Worm (Caenorhabditis elegans) whole organism, late embryonic: ENCODE measurements around the gene grd-1.
A peak's percentile ranks its signal among the peaks of the same experiment; 100 is the strongest.

ENCODE experiments used
- C08G9.2 ChIP-seq: sonication (generic microtip); optimal IDR thresholded peaks from 2 replicates; lab custom pipeline; 2016; ENCODE audit warnings: mild to moderate bottlenecking, missing genetic modification characterization, moderate library complexity, missing compliant biosample characterization
- K02D7.2 ChIP-seq: sonication (generic microtip); optimal IDR thresholded peaks from 2 replicates; lab custom pipeline; 2017; ENCODE audit warnings: mild to moderate bottlenecking, missing genetic modification characterization, missing compliant biosample characterization
- T23F11.4 ChIP-seq: fragments of 200-800 bp; sonication (Bioruptor generic); optimal IDR thresholded peaks from 2 replicates; lab custom pipeline; 2018; ENCODE audit warnings: mild to moderate bottlenecking, missing genetic modification characterization, missing compliant biosample characterization
- ama-1 ChIP-seq: fragments of 150-350 bp; optimal IDR thresholded peaks from 2 replicates; lab custom pipeline; 2014
- ceh-14 ChIP-seq: sonication (generic microtip); optimal IDR thresholded peaks from 2 replicates; lab custom pipeline; 2016; ENCODE audit warnings: missing genotype, missing genetic modification characterization, missing compliant biosample characterization
- ceh-18 ChIP-seq: sonication (generic microtip); optimal IDR thresholded peaks from 2 replicates; lab custom pipeline; 2016; ENCODE audit warnings: missing genetic modification characterization, missing compliant biosample characterization
- ceh-19 ChIP-seq: fragments of 200-800 bp; sonication (Bioruptor generic); optimal IDR thresholded peaks from 2 replicates; lab custom pipeline; 2018; ENCODE audit warnings: mild to moderate bottlenecking, missing genetic modification characterization, missing compliant biosample characterization
- ceh-2 ChIP-seq: sonication (generic microtip); optimal IDR thresholded peaks from 2 replicates; lab custom pipeline; 2016; ENCODE audit warnings: missing genotype, missing genetic modification characterization, missing compliant biosample characterization
- ceh-31 ChIP-seq: sonication (generic microtip); optimal IDR thresholded peaks from 2 replicates; lab custom pipeline; 2016; ENCODE audit warnings: missing genetic modification characterization, missing compliant biosample characterization
- ceh-34 ChIP-seq: sonication (generic microtip); optimal IDR thresholded peaks from 2 replicates; lab custom pipeline; 2016; ENCODE audit warnings: mild to moderate bottlenecking, missing genetic modification characterization, missing compliant biosample characterization
- ceh-48 ChIP-seq: sonication (generic microtip); optimal IDR thresholded peaks from 2 replicates; lab custom pipeline; 2016; ENCODE audit warnings: missing genetic modification characterization, inconsistent platforms, missing compliant biosample characterization
- ceh-9 ChIP-seq: sonication (generic microtip); optimal IDR thresholded peaks from 2 replicates; lab custom pipeline; 2016; ENCODE audit warnings: mild to moderate bottlenecking, missing genetic modification characterization, inconsistent platforms, missing compliant biosample characterization
- dmd-4 ChIP-seq: sonication (generic microtip); optimal IDR thresholded peaks from 2 replicates; lab custom pipeline; 2016; ENCODE audit warnings: borderline replicate concordance, missing genetic modification characterization, missing compliant biosample characterization
- dve-1 ChIP-seq: sonication (generic microtip); optimal IDR thresholded peaks from 2 replicates; lab custom pipeline; 2017; ENCODE audit warnings: antibody characterized with exemption, mild to moderate bottlenecking, missing genetic modification characterization, missing compliant biosample characterization
- elt-4 ChIP-seq: sonication (generic microtip); optimal IDR thresholded peaks from 2 replicates; lab custom pipeline; 2016; ENCODE audit warnings: missing genetic modification characterization, missing compliant biosample characterization
- ets-4 ChIP-seq: sonication (generic microtip); optimal IDR thresholded peaks from 2 replicates; lab custom pipeline; 2016; ENCODE audit warnings: missing genetic modification characterization, missing compliant biosample characterization
- fax-1 ChIP-seq: sonication (generic microtip); optimal IDR thresholded peaks from 2 replicates; lab custom pipeline; 2016; ENCODE audit warnings: missing genotype, missing genetic modification characterization, missing compliant biosample characterization
- fkh-10 ChIP-seq: fragments of 150-350 bp; optimal IDR thresholded peaks from 2 replicates; lab custom pipeline; 2014; ENCODE audit warnings: missing biosample characterization, missing genetic modification reagents, missing genetic modification characterization
- fkh-6 ChIP-seq: sonication (generic microtip); optimal IDR thresholded peaks from 2 replicates; lab custom pipeline; 2016; ENCODE audit warnings: missing genetic modification characterization, missing compliant biosample characterization
- gmeb-2 ChIP-seq: sonication (generic microtip); optimal IDR thresholded peaks from 2 replicates; lab custom pipeline; 2016; ENCODE audit warnings: missing genetic modification characterization, inconsistent platforms, missing compliant biosample characterization
- hlh-13 ChIP-seq: fragments of 200-800 bp; sonication (Bioruptor generic); optimal IDR thresholded peaks from 2 replicates; lab custom pipeline; 2018; ENCODE audit warnings: mild to moderate bottlenecking, missing genetic modification characterization, missing compliant biosample characterization
- hlh-15 ChIP-seq: sonication (generic microtip); optimal IDR thresholded peaks from 2 replicates; lab custom pipeline; 2016; ENCODE audit warnings: missing genetic modification characterization, missing compliant biosample characterization
- hlh-6 ChIP-seq: sonication (generic microtip); optimal IDR thresholded peaks from 2 replicates; lab custom pipeline; 2016; ENCODE audit warnings: missing genotype, missing genetic modification characterization, missing compliant biosample characterization
- hlh-8 ChIP-seq: sonication (generic microtip); optimal IDR thresholded peaks from 2 replicates; lab custom pipeline; 2016; ENCODE audit warnings: missing genotype, missing genetic modification characterization, missing compliant biosample characterization
- lim-6 ChIP-seq: sonication (generic microtip); optimal IDR thresholded peaks from 2 replicates; lab custom pipeline; 2016; ENCODE audit warnings: missing genetic modification characterization, missing compliant biosample characterization
- lin-11 ChIP-seq: fragments of 200-800 bp; sonication (Bioruptor generic); optimal IDR thresholded peaks from 2 replicates; lab custom pipeline; 2018; ENCODE audit warnings: mild to moderate bottlenecking, missing genetic modification characterization, missing compliant biosample characterization
- madf-2 ChIP-seq: sonication (generic microtip); optimal IDR thresholded peaks from 2 replicates; lab custom pipeline; 2017; ENCODE audit warnings: missing genetic modification characterization, missing compliant biosample characterization
- nhr-11 ChIP-seq: fragments of 150-350 bp; optimal IDR thresholded peaks from 2 replicates; lab custom pipeline; 2014; ENCODE audit warnings: missing biosample characterization, missing genetic modification characterization
- npax-4 ChIP-seq: sonication (generic microtip); optimal IDR thresholded peaks from 2 replicates; lab custom pipeline; 2016; ENCODE audit warnings: missing genetic modification characterization, missing compliant biosample characterization
- odd-2 ChIP-seq: sonication (generic microtip); optimal IDR thresholded peaks from 2 replicates; lab custom pipeline; 2017; ENCODE audit warnings: antibody characterized with exemption, mild to moderate bottlenecking, missing genetic modification characterization, missing compliant biosample characterization
- pag-3 ChIP-seq: sonication (generic microtip); optimal IDR thresholded peaks from 2 replicates; lab custom pipeline; 2016; ENCODE audit warnings: missing compliant biosample characterization, missing genetic modification characterization, borderline replicate concordance
- pax-1 ChIP-seq: fragments of 150-350 bp; optimal IDR thresholded peaks from 2 replicates; lab custom pipeline; 2014; ENCODE audit warnings: missing biosample characterization, missing genetic modification characterization
- pha-4 ChIP-seq: fragments of 150-350 bp; optimal IDR thresholded peaks from 2 replicates; lab custom pipeline; 2018; ENCODE audit warnings: missing biosample characterization, missing genetic modification reagents, missing genetic modification characterization
- pros-1 ChIP-seq: fragments of 150-350 bp; optimal IDR thresholded peaks from 2 replicates; lab custom pipeline; 2014; ENCODE audit warnings: missing biosample characterization, missing genetic modification reagents, missing genetic modification characterization
- rnt-1 ChIP-seq: sonication (generic microtip); optimal IDR thresholded peaks from 2 replicates; lab custom pipeline; 2016; ENCODE audit warnings: missing genetic modification characterization, missing compliant biosample characterization
- sox-2 ChIP-seq: fragments of 200-800 bp; sonication (Bioruptor generic); IDR thresholded peaks from 2 replicates; pipeline ENCODE4 v1.3.6; 2022; ENCODE audit warnings: missing genetic modification reagents, missing genetic modification characterization, missing compliant biosample characterization
- sox-4 ChIP-seq: sonication (generic microtip); optimal IDR thresholded peaks from 2 replicates; lab custom pipeline; 2017; ENCODE audit warnings: mild to moderate bottlenecking, missing genetic modification characterization, inconsistent platforms, missing compliant biosample characterization
- tbx-2 ChIP-seq: sonication (generic microtip); optimal IDR thresholded peaks from 2 replicates; lab custom pipeline; 2016; ENCODE audit warnings: missing genetic modification characterization, missing compliant biosample characterization
- tbx-7 ChIP-seq: sonication (generic microtip); optimal IDR thresholded peaks from 2 replicates; lab custom pipeline; 2016; ENCODE audit warnings: missing genotype, missing genetic modification characterization, missing compliant biosample characterization
- ttx-3 ChIP-seq: sonication (generic microtip); optimal IDR thresholded peaks from 2 replicates; lab custom pipeline; 2016; ENCODE audit warnings: missing genetic modification reagents, missing genetic modification characterization, missing compliant biosample characterization

Gene grd-1

DNA sequence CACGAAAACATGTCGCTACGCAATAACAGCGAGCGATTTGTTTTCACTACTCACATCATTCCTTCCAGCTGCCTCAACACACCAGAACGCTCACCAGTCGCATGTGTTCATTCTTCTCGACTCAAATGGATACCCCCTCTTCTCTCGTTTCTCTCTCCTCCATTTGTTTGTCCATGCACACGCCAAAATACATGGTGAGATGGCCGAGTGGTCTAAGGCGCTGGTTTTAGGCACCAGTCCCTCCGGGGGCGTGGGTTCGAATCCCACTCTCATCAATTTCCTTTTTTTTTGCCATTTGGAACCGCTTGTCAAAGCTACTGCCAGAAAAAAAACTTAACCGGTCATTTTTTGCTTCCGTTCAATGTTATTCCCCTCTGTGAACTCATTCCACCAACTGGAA lies 13.8 kb upstream of the grd-1 start (continued):
- TF ChIP-seq ceh-19 (peak; percentile 41), ceh-18 (tag; lab: Kevin White, UChicago) (peak; percentile 76), ets-4 (peak; percentile 22), lin-11 (tag; lab: Kevin White, UChicago) (peak; percentile 53), fkh-6 (tag; lab: Kevin White, UChicago) (peak; percentile 69), pros-1 (no peak), gmeb-2 (tag; lab: Kevin White, UChicago) (no peak), nhr-11 (tag; lab: Kevin White, UChicago) (no peak), T23F11.4 (GFP tag; lab: Kevin White, UChicago) (peak; percentile 39), ceh-48 (tag; lab: Kevin White, UChicago) (peak; percentile 62), fkh-10 (GFP tag; lab: Kevin White, UChicago) (peak; percentile 56), sox-2 (GFP tag; lab: Robert Waterston, UW) (peak; percentile 63), pax-1 (no peak), hlh-6 (tag; lab: Kevin White, UChicago) (peak; percentile 87), madf-2 (peak; percentile 71), pha-4 (tag; lab: Kevin White, UChicago) (no peak), sox-4 (peak; percentile 40)

DNA sequence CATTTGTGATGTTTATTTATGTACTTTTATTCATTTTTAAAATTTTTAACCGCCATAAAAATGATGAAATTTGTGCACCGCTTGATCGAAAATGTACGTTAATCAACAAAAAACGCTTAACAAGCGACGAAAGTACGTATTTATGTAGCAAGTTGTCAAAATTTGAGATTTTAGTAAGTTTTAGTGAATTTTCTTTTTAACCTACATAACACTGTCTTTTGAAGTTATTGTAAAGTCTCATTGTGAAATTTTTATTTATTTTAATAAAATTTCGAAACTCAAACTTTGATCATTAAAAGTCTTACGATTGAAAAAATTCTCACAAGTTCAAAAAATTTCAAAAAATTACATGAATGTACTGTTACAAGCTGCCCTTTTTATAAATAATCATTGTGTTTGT lies 11.9 kb upstream of the grd-1 start:
- no peak for TF ChIP-seq dve-1
- TF ChIP-seq ceh-9 (tag; lab: Kevin White, UChicago) = no peak
- no peak for TF ChIP-seq ceh-18 (tag; lab: Kevin White, UChicago)

DNA sequence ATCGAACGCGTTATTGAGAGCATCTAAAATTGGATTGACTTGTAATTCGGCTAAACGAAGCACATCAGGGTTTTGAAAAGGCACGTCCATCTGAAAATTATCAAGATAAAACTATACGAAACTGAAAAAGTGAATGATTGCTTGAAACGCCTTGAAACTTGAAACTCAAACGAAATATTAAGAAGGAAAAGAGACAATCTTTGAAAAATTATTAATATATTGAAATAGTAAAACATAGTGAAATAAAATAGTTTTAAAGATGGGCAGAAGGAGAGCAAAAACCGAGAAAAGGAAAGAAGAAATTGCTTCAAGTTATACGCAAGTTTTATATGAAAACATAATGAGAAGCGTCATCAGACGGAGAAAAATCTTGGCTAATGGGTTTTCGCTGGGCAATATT lies 11.2 kb upstream of the grd-1 start, which contains the start of gene W02H3.3:
TSS of gene W02H3.3 (minus strand) at position 101 of the 400 bp plus-strand sequence.
- TF ChIP-seq ceh-2 (no peak), ceh-19 (no peak), hlh-8 (tag; lab: Kevin White, UChicago) (no peak), madf-2 (no peak), hlh-13 (GFP tag; lab: Kevin White, UChicago) (no peak), gmeb-2 (tag; lab: Kevin White, UChicago) (no peak), rnt-1 (tag; lab: Kevin White, UChicago) (no peak), sox-2 (GFP tag; lab: Robert Waterston, UW) (no peak), sox-4 (no peak), C08G9.2 (tag; lab: Kevin White, UChicago) (no peak), pha-4 (tag; lab: Kevin White, UChicago) (no peak)

DNA sequence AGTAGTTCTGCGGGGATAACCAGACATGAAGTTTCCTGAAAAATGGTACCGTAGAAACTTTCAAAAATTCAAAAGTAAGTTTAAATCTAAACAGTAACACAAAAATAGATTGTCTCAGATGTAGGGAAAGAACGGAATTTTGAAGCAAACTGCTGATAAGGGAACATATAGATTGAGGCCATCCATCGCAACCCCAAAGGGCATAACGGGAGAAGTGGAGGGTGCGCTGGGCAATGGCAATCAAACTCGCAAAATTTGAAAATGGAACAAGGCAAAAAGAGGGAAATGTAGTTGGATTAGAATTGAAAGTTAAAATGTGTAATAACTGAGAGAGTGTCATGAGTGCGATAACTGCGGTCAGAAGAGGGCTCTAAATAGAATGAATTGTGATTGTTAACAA lies 6.1 kb upstream of the grd-1 start:
- no peak for TF ChIP-seq fkh-6 (tag; lab: Kevin White, UChicago)
- TF ChIP-seq, all 69 proteins: peak for 0

DNA sequence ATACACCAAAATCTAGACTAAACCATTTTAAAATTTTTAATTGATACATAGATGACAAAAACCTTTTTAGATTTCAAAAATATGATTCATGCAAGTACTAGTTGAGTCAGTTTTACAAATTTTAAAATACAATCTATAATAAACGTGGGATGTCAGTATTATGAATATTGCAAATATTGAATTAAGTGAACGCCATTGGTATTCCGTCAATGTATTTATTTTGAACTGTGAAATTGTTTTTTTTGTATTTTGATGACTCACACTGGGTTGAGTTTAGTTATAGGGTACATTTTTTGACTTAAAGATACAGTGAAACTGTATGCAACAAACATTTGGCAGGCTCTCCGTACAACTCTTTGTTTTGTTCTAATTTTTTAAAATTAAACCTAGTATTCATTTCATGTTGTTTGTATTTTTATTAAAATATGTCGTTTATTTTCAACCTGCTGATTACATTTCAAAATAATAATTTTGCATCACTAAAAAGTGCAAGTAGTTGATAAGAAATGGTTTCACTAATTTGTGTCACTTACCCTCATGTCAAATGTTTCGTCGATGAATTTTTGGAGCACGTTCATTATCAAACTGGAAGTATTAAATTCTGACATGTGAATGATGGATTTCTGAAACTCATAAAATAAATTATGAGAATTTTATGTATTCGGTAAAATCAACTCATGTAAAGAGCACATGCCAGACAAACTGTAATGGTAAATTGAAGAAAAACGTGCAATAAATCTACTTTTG lies 4.2 kb upstream of the grd-1 start, which contains the start of gene W02H3.1:
TSS of gene W02H3.1 (minus strand) at position 578 of the 747 bp plus-strand sequence.
- TF ChIP-seq elt-4 (tag; lab: Kevin White, UChicago) = no peak
- TF ChIP-seq sox-2 (GFP tag; lab: Robert Waterston, UW) = no peak
- no peak for TF ChIP-seq ceh-34
- no peak for TF ChIP-seq hlh-15
- TF ChIP-seq tbx-2 (tag; lab: Kevin White, UChicago) = no peak
- no peak for TF ChIP-seq ama-1
- no peak for TF ChIP-seq fax-1 (tag; lab: Kevin White, UChicago)
- no peak for TF ChIP-seq K02D7.2 (tag; lab: Kevin White, UChicago)
- TF ChIP-seq ceh-19 = no peak

DNA sequence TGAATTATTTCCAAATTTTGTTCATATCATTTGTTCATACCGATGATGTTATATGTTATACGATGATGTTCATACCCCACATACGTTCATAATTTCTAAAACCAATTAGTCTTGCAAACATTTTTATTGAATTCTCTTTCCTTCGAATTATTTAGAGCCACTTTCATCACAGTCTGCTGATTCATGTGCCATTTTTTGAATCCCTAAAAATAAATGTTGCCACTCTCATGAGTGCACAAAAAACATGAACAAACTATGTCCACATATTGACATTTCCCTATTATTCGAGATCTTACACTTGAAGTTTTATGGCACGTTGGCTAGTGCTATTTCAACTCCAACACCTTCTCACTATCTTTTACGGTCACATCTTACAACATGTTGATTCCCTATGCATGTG lies 2.2 kb upstream of the grd-1 start, which contains the start of gene clc-17:
TSS of gene clc-17 (plus strand) at position 301 of the 400 bp plus-strand sequence.
- TF ChIP-seq tbx-2 (tag; lab: Kevin White, UChicago) = no peak
- TF ChIP-seq lin-11 (tag; lab: Kevin White, UChicago) = no peak
- TF ChIP-seq npax-4 (tag; lab: Kevin White, UChicago) = no peak
- TF ChIP-seq dmd-4 = no peak
- no peak for TF ChIP-seq tbx-7 (tag; lab: Kevin White, UChicago)
- no peak for TF ChIP-seq elt-4 (tag; lab: Kevin White, UChicago)
- no peak for TF ChIP-seq gmeb-2 (tag; lab: Kevin White, UChicago)
- TF ChIP-seq lim-6 (tag; lab: Kevin White, UChicago) = no peak
- TF ChIP-seq ceh-19 = no peak
- no peak for TF ChIP-seq pros-1
- no peak for TF ChIP-seq ama-1
- no peak for TF ChIP-seq pag-3
- TF ChIP-seq rnt-1 (tag; lab: Kevin White, UChicago) = no peak
- no peak for TF ChIP-seq K02D7.2 (tag; lab: Kevin White, UChicago)
- no peak for TF ChIP-seq ceh-9 (tag; lab: Kevin White, UChicago)
- TF ChIP-seq ttx-3 = no peak
- TF ChIP-seq ceh-31 (tag; lab: Kevin White, UChicago) = no peak
- TF ChIP-seq ceh-14 (tag; lab: Kevin White, UChicago) = no peak
- TF ChIP-seq odd-2 (tag; lab: Kevin White, UChicago) = no peak
